Fruit fly (Drosophila melanogaster): Measurements from ENCODE around the gene C1GalTA.

C1GalTA gene

dm6 chr2L:8937003-8937402 is 14.0 kb downstream of the C1GalTA start, which contains the start of gene Tsp29Fb (continued):
- TF ChIP-seq CG6654 (GFP tag; optimal IDR thresholded peaks at IDR 0.05), result peak; percentile 19
- peak; percentile 89 for TF ChIP-seq dmrt99B (tag; optimal IDR thresholded peaks at IDR 0.05)
- no peak for TF ChIP-seq dati (GFP tag; IDR thresholded peaks at IDR 0.05)
- TF ChIP-seq fd102C (GFP tag; optimal IDR thresholded peaks at IDR 0.05), result no peak
- TF ChIP-seq sim (GFP tag; IDR thresholded peaks at IDR 0.05), result no peak
- 0 out of 2 replicates have a peak, but pooled peaks have one; percentile 31 for TF ChIP-seq MBD-R2 (GFP tag; IDR thresholded peaks at IDR 0.05)
- TF ChIP-seq sug (tag; optimal IDR thresholded peaks at IDR 0.05), result peak; percentile 82
- TF ChIP-seq bigmax (GFP tag; optimal IDR thresholded peaks at IDR 0.05), result no peak
- no peak for TF ChIP-seq chm (GFP tag; IDR thresholded peaks at IDR 0.05)
- TF ChIP-seq wdn (GFP tag; IDR thresholded peaks at IDR 0.05), result no peak
- TF ChIP-seq Dip2 (GFP tag; IDR thresholded peaks at IDR 0.05), result no peak
- peak; percentile 54 for TF ChIP-seq Aef1 (GFP tag; IDR thresholded peaks at IDR 0.05)
- TF ChIP-seq ase (GFP tag; IDR thresholded peaks at IDR 0.05), result 0 out of 3 replicates have a peak, but pooled peaks have one; percentile 19
- no peak for TF ChIP-seq usp (GFP tag; optimal IDR thresholded peaks at IDR 0.05)
- TF ChIP-seq HLH4C (GFP tag; IDR thresholded peaks at IDR 0.05; ENCODE audit: partially characterized antibody), result no peak
- TF ChIP-seq CG7745 (tag; optimal IDR thresholded peaks at IDR 0.05), result no peak
- peak; percentile 5 for TF ChIP-seq corto (GFP tag; optimal IDR thresholded peaks at IDR 0.05)
- TF ChIP-seq CkIIα-i1 (GFP tag; IDR thresholded peaks at IDR 0.05), result no peak
- TF ChIP-seq zf30C (GFP tag; optimal IDR thresholded peaks at IDR 0.05), result peak; percentile 91
- no peak for TF ChIP-seq YL-1 (GFP tag; optimal IDR thresholded peaks at IDR 0.05)
- TF ChIP-seq chinmo (GFP tag; IDR thresholded peaks at IDR 0.05; ENCODE audit: partially characterized antibody), result no peak
- TF ChIP-seq CG3847 (GFP tag; IDR thresholded peaks at IDR 0.05), result peak; percentile 67
- 0 out of 3 replicates have a peak, but pooled peaks have one; percentile 47 for TF ChIP-seq CG3726 (GFP tag; IDR thresholded peaks at IDR 0.05)
- peak; percentile 71 for TF ChIP-seq org-1 (GFP tag; optimal IDR thresholded peaks at IDR 0.05)
- peak; percentile 71 for TF ChIP-seq CG13624 (GFP tag; optimal IDR thresholded peaks at IDR 0.05)
- TF ChIP-seq CG18764 (GFP tag; optimal IDR thresholded peaks at IDR 0.05), result peak; percentile 38
- TF ChIP-seq CG2116 (GFP tag; optimal IDR thresholded peaks at IDR 0.05), result peak; percentile 26
- peak; percentile 4 for TF ChIP-seq CG8089 (GFP tag; optimal IDR thresholded peaks at IDR 0.05)
- peak; percentile 58 for TF ChIP-seq CG13775 (GFP tag; optimal IDR thresholded peaks at IDR 0.05)
- TF ChIP-seq mld (GFP tag; IDR thresholded peaks at IDR 0.05; ENCODE audit: partially characterized antibody), result no peak
- TF ChIP-seq Atf3 (GFP tag; optimal IDR thresholded peaks at IDR 0.05), result no peak
- no peak for TF ChIP-seq dimm (GFP tag; IDR thresholded peaks at IDR 0.05)
- peak; percentile 68 for TF ChIP-seq nerfin-1 (tag; optimal IDR thresholded peaks at IDR 0.05)
- TF ChIP-seq ato (GFP tag; IDR thresholded peaks at IDR 0.05; ENCODE audit: partially characterized antibody), result no peak
- TF ChIP-seq CG13123 (GFP tag; optimal IDR thresholded peaks at IDR 0.05), result no peak
- peak; percentile 65 for TF ChIP-seq CG8388 (GFP tag; optimal IDR thresholded peaks at IDR 0.05)
- TF ChIP-seq CG31441 (GFP tag; IDR thresholded peaks at IDR 0.05), result peak; percentile 75
- no peak for TF ChIP-seq prd (optimal IDR thresholded peaks at IDR 0.05)
- peak; percentile 72 for TF ChIP-seq prd (GFP tag; IDR thresholded peaks at IDR 0.05)
- peak; percentile 63; the same call in 2 of the 3 replicates for TF ChIP-seq CG11456 (GFP tag; IDR thresholded peaks at IDR 0.05)
- TF ChIP-seq Bgb (GFP tag; IDR thresholded peaks at IDR 0.05; ENCODE audit: partially characterized antibody), result no peak
- peak; percentile 75 for TF ChIP-seq lmd (GFP tag; IDR thresholded peaks at IDR 0.05)
- peak in 1 of 2 experiments; percentile 90 for TF ChIP-seq Hr51 (GFP tag; optimal IDR thresholded peaks at IDR 0.05)
- TF ChIP-seq CG13424 (tag; optimal IDR thresholded peaks at IDR 0.05), result peak; percentile 87
- TF ChIP-seq Antp (GFP tag; optimal IDR thresholded peaks at IDR 0.05), result peak; percentile 39
- TF ChIP-seq CG11504 (tag; optimal IDR thresholded peaks at IDR 0.05), result peak; percentile 86
- TF ChIP-seq Sox102F (GFP tag; optimal IDR thresholded peaks at IDR 0.05), result peak; percentile 81
- TF ChIP-seq GATAe (GFP tag; conservative IDR thresholded peaks at IDR 0.05), result peak; percentile 63; the same call in 1 of the 2 replicates
- TF ChIP-seq MESR4 (GFP tag; optimal IDR thresholded peaks at IDR 0.05), result no peak
- no peak for TF ChIP-seq CG4282 (GFP tag; optimal IDR thresholded peaks at IDR 0.05)
- TF ChIP-seq CG4328 (GFP tag; optimal IDR thresholded peaks at IDR 0.05), result peak; percentile 65

Data from whole organism, embryonic.